In the genomic region with DNA sequence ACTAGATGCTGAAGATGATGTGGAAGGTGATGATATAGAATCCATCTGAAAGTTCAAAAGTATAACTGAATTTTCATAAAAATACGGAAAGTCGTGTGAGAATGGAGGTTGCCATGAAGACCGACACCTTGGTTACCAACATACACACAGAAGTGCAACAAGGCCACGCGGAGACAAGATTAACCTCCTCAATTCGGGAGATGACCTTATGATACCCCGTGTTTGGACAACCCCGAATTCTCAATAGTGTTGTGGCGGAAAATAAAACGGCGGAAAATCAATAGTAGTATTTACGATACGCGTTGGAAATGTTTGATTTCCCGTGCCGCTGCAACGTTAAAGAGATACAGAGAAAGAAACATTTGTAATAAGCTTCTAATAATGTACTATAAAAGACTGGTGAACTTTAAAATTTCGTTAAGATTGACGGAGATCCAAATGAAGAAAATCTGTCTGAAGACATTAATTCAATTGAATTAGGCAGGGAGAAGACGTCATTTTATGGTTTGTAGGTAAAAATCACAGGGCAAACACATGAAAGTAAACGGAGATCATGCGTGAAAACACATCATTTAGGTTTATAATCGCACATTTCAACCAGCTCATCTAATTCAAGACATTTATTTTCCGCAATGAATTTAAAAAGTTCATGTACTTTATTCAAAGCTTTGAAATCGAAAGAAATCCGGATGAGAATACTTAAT, we compare ENCODE assay signal across 6 worm cellular contexts.
A peak's percentile ranks its signal among the peaks of the same experiment; 100 is the strongest.
TF ChIP-seq lines count a peak whose summit lies in the region.

A gene (minus strand): TSS at position 51 of the 704 bp plus-strand sequence.

TF ChIP-seq in whole organism, L1 larva, 84 proteins besides CTCF, POLR2A, EP300 and RAD21:
- TF ChIP-seq nhr-71 (tag; optimal IDR thresholded peaks at IDR 0.05; lab: Kevin White, UChicago) (peak; percentile 10), snu-23 (GFP tag; optimal IDR thresholded peaks at IDR 0.05; lab: Kevin White, UChicago) (peak; percentile 26), aly-2 (tag; optimal IDR thresholded peaks at IDR 0.05; lab: Kevin White, UChicago) (no peak), blmp-1 (tag; optimal IDR thresholded peaks at IDR 0.05; lab: Kevin White, UChicago) (peak; percentile 42), lin-14 (GFP tag; optimal IDR thresholded peaks at IDR 0.05; lab: Kevin White, UChicago) (peak; percentile 66), nhr-76 (tag; optimal IDR thresholded peaks at IDR 0.05; lab: Kevin White, UChicago) (no peak), nhr-85 (tag; lab: Kevin White, UChicago) (peak; percentile 79), ceh-63 (GFP tag; optimal IDR thresholded peaks at IDR 0.05; lab: Kevin White, UChicago) (no peak), nhr-20 (tag; optimal IDR thresholded peaks at IDR 0.05; lab: Kevin White, UChicago) (peak; percentile 4), mep-1 (tag; optimal IDR thresholded peaks at IDR 0.05; lab: Kevin White, UChicago) (peak; percentile 12), vab-15 (tag; optimal IDR thresholded peaks at IDR 0.05; lab: Kevin White, UChicago) (no peak)

TF ChIP-seq in whole organism, L2 larva, 48 proteins besides CTCF, POLR2A, EP300 and RAD21 (continues in another document):
- peak; percentile 43 for TF ChIP-seq nhr-25 (tag; optimal IDR thresholded peaks at IDR 0.05; lab: Kevin White, UChicago)
- TF ChIP-seq blmp-1 (tag; optimal IDR thresholded peaks at IDR 0.05; lab: Kevin White, UChicago; ENCODE audit: insufficient read depth): no peak
- TF ChIP-seq mdl-1 (tag; optimal IDR thresholded peaks at IDR 0.05; lab: Kevin White, UChicago): no peak
- TF ChIP-seq unc-62 (GFP tag; optimal IDR thresholded peaks at IDR 0.05; lab: Kevin White, UChicago): no peak
- TF ChIP-seq F13H6.1 (tag; optimal IDR thresholded peaks at IDR 0.05; lab: Kevin White, UChicago): no peak
- peak; percentile 15 for TF ChIP-seq sma-9 (GFP tag; optimal IDR thresholded peaks at IDR 0.05; lab: Kevin White, UChicago)
- no peak for TF ChIP-seq sma-9 (tag; optimal IDR thresholded peaks at IDR 0.05; lab: Kevin White, UChicago)
- no peak for TF ChIP-seq nhr-21 (tag; optimal IDR thresholded peaks at IDR 0.05; lab: Kevin White, UChicago)
- TF ChIP-seq egl-27 (tag; optimal IDR thresholded peaks at IDR 0.05; lab: Kevin White, UChicago): no peak
- TF ChIP-seq nhr-10 (tag; optimal IDR thresholded peaks at IDR 0.05; lab: Kevin White, UChicago): no peak
- TF ChIP-seq nhr-23 (tag; optimal IDR thresholded peaks at IDR 0.05; lab: Kevin White, UChicago): no peak
- TF ChIP-seq fos-1 (tag; optimal IDR thresholded peaks at IDR 0.05; lab: Kevin White, UChicago): peak; percentile 14
- TF ChIP-seq C34F6.9 (tag; optimal IDR thresholded peaks at IDR 0.05; lab: Kevin White, UChicago): no peak
- no peak for TF ChIP-seq ceh-82 (tag; optimal IDR thresholded peaks at IDR 0.05; lab: Kevin White, UChicago)
- TF ChIP-seq elt-3 (tag; optimal IDR thresholded peaks at IDR 0.05; lab: Kevin White, UChicago): no peak

TF ChIP-seq in whole organism, L3 larva, 47 proteins besides CTCF, POLR2A, EP300 and RAD21:
- TF ChIP-seq pha-4 (tag; optimal IDR thresholded peaks at IDR 0.05; lab: Kevin White, UChicago): peak; percentile 46
- no peak for TF ChIP-seq elt-2 (tag; optimal IDR thresholded peaks at IDR 0.05; lab: Kevin White, UChicago)
- TF ChIP-seq sea-2 (GFP tag; optimal IDR thresholded peaks at IDR 0.05; lab: Kevin White, UChicago): no peak
- TF ChIP-seq snpc-4 (tag; optimal IDR thresholded peaks at IDR 0.05; lab: Kevin White, UChicago): no peak
- TF ChIP-seq fkh-10 (GFP tag; optimal IDR thresholded peaks at IDR 0.05; lab: Kevin White, UChicago): no peak
- TF ChIP-seq nhr-77 (tag; optimal IDR thresholded peaks at IDR 0.05; lab: Kevin White, UChicago): no peak
- no peak for TF ChIP-seq nhr-28 (tag; optimal IDR thresholded peaks at IDR 0.05; lab: Kevin White, UChicago)
- TF ChIP-seq nhr-25 (tag; optimal IDR thresholded peaks at IDR 0.05; lab: Kevin White, UChicago): peak; percentile 78
- TF ChIP-seq fos-1 (tag; optimal IDR thresholded peaks at IDR 0.05; lab: Kevin White, UChicago): no peak
- no peak for TF ChIP-seq lin-39 (tag; optimal IDR thresholded peaks at IDR 0.05; lab: Kevin White, UChicago)
- no peak for TF ChIP-seq nhr-67 (tag; optimal IDR thresholded peaks at IDR 0.05; lab: Kevin White, UChicago)
- TF ChIP-seq nfya-1 (tag; optimal IDR thresholded peaks at IDR 0.05; lab: Kevin White, UChicago; ENCODE audit: insufficient read depth): no peak
- no peak for TF ChIP-seq ama-1 (optimal IDR thresholded peaks at IDR 0.05; lab: Kevin White, UChicago)
- no peak for TF ChIP-seq egl-27 (tag; optimal IDR thresholded peaks at IDR 0.05; lab: Kevin White, UChicago)
- no peak for TF ChIP-seq pqm-1 (tag; optimal IDR thresholded peaks at IDR 0.05; lab: Kevin White, UChicago)

TF ChIP-seq in whole organism, L4 larva, 104 proteins besides CTCF, POLR2A, EP300 and RAD21:
- TF ChIP-seq spr-1 (tag; optimal IDR thresholded peaks at IDR 0.05; lab: Kevin White, UChicago) (no peak), zip-11 (GFP tag; IDR thresholded peaks at IDR 0.05; lab: Robert Waterston, UW) (no peak), mep-1 (tag; optimal IDR thresholded peaks at IDR 0.05; lab: Kevin White, UChicago) (no peak), daf-16 (GFP tag; optimal IDR thresholded peaks at IDR 0.05; lab: Kevin White, UChicago) (no peak), daf-16 (tag; optimal IDR thresholded peaks at IDR 0.05; lab: Kevin White, UChicago) (peak; percentile 8), ceh-28 (tag; optimal IDR thresholded peaks at IDR 0.05; lab: Kevin White, UChicago) (no peak), hlh-30 (tag; optimal IDR thresholded peaks at IDR 0.05; lab: Kevin White, UChicago; ENCODE audit: insufficient read depth) (peak; percentile 46), lin-38 (GFP tag; IDR thresholded peaks at IDR 0.05; lab: Robert Waterston, UW) (no peak), aha-1 (tag; lab: Kevin White, UChicago) (peak; percentile 76), F26F4.8 (GFP tag; conservative IDR thresholded peaks at IDR 0.05; lab: Robert Waterston, UW) (no peak), nhr-25 (tag; optimal IDR thresholded peaks at IDR 0.05; lab: Kevin White, UChicago; ENCODE audit: borderline replicate concordance, insufficient read depth) (no peak), daf-8 (GFP tag; IDR thresholded peaks at IDR 0.05; lab: Robert Waterston, UW) (no peak), dve-1 (tag; optimal IDR thresholded peaks at IDR 0.05; lab: Kevin White, UChicago; ENCODE audit: insufficient read depth) (no peak)

TF ChIP-seq in whole organism, late embryonic, 69 proteins besides CTCF, POLR2A, EP300 and RAD21:
- TF ChIP-seq nfya-1 (tag; optimal IDR thresholded peaks at IDR 0.05; lab: Kevin White, UChicago): no peak
- peak; percentile 53 for TF ChIP-seq pax-1 (tag; optimal IDR thresholded peaks at IDR 0.05; lab: Kevin White, UChicago)
- TF ChIP-seq ceh-6 (GFP tag; optimal IDR thresholded peaks at IDR 0.05; lab: Kevin White, UChicago): no peak

TF ChIP-seq in whole organism, mixed stage, embryonic, 35 proteins besides CTCF, POLR2A, EP300 and RAD21:
- TF ChIP-seq pha-4 (tag; optimal IDR thresholded peaks at IDR 0.05; lab: Kevin White, UChicago) (peak; percentile 50), elt-1 (tag; optimal IDR thresholded peaks at IDR 0.05; lab: Kevin White, UChicago; ENCODE audit: borderline replicate concordance, insufficient read depth) (peak; percentile 18), nhr-12 (tag; optimal IDR thresholded peaks at IDR 0.05; lab: Kevin White, UChicago) (no peak)
TF ChIP-seq in whole organism, mixed stage, embryonic: peak in this region for 2.
